Worm (Caenorhabditis elegans) whole organism, L4/young adult: ENCODE measurements around the gene Y48A6B.3.

Experiments
- W03F9.2 ChIP-seq: fragments of 150-350 bp; optimal IDR thresholded peaks from 2 replicates; lab custom pipeline; 2014; ENCODE audit warnings: missing biosample characterization, missing genetic modification characterization
- dao-5 ChIP-seq: sonication (generic microtip); optimal IDR thresholded peaks from 2 replicates; lab custom pipeline; 2016; ENCODE audit warnings: missing genotype, missing genetic modification characterization, moderate library complexity, missing compliant biosample characterization
- him-1 ChIP-seq: sonication (generic microtip); optimal IDR thresholded peaks from 2 replicates; lab custom pipeline; 2016; ENCODE audit warnings: missing genotype, missing genetic modification reagents, missing genetic modification characterization, missing compliant biosample characterization

DNA sequence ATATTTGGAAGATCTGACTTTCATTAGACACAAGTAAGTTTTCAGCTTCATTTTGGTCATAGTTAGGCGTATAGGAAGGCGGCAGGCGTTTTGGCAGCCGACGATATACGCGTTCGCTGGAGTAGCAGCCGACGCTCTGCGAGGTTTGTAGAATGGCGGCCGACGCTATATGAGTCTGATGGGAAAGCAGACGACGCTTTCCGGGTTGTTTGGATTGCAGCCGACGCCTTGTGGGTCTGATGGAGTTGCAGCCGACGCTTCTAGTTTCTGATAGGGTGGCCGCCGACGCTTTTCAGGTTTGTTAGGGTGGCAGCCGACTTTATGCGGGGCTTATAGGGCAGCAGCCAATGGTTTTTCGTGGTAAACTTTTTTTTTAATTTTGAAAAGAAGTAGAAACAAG, 5.2 kb upstream of the Y48A6B.3 start:
- TF ChIP-seq W03F9.2 (tag; lab: Kevin White, UChicago): no peak
- no peak for TF ChIP-seq him-1 (tag; lab: Kevin White, UChicago)
- TF ChIP-seq dao-5 (tag; lab: Kevin White, UChicago): no peak
